Fruit fly (Drosophila melanogaster) whole organism, embryonic: ENCODE measurements around the gene Pgant8.
A peak's percentile ranks its signal among the peaks of the same experiment; 100 is the strongest.

ENCODE experiments used
- CG1024 ChIP-seq: fragments of 200-800 bp; sonication (Bioruptor generic); IDR thresholded peaks from 2 replicates; pipeline ENCODE4 v1.3.6; 2022; ENCODE audit warnings: missing biosample characterization, missing genetic modification characterization
- CG10321 ChIP-seq: fragments of 200-800 bp; sonication (Bioruptor generic); IDR thresholded peaks from 2 replicates; pipeline ENCODE4 v1.3.6; 2022; ENCODE audit warnings: missing biosample characterization, missing genetic modification characterization
- CG11504 ChIP-seq: fragments of 200-800 bp; sonication (Bioruptor generic); optimal IDR thresholded peaks from 3 replicates; lab custom pipeline; 2019; ENCODE audit warnings: missing biosample characterization, mild to moderate bottlenecking, missing genetic modification characterization, moderate library complexity
- CG12155 ChIP-seq: fragments of 200-800 bp; sonication (Bioruptor generic); optimal IDR thresholded peaks from 3 replicates; lab custom pipeline; 2016; ENCODE audit warnings: missing biosample characterization, missing genetic modification characterization
- CG12391 ChIP-seq: fragments of 200-800 bp; sonication (Bioruptor generic); optimal IDR thresholded peaks from 3 replicates; lab custom pipeline; 2018; ENCODE audit warnings: missing biosample characterization, mild to moderate bottlenecking, missing genetic modification characterization, moderate library complexity
- CG12769 ChIP-seq: fragments of 200-800 bp; sonication (Bioruptor generic); optimal IDR thresholded peaks from 2 replicates; lab custom pipeline; 2019; ENCODE audit warnings: missing biosample characterization, mild to moderate bottlenecking, missing genetic modification characterization, moderate library complexity
- CG13123 ChIP-seq: fragments of 200-800 bp; sonication (Bioruptor generic); optimal IDR thresholded peaks from 2 replicates; lab custom pipeline; 2016; ENCODE audit warnings: missing biosample characterization, missing genetic modification characterization
- CG16863 ChIP-seq: fragments of 200-800 bp; sonication (Bioruptor generic); optimal IDR thresholded peaks from 3 replicates; lab custom pipeline; 2016; ENCODE audit warnings: missing biosample characterization, missing genetic modification characterization
- CG17359 ChIP-seq: fragments of 200-800 bp; sonication (Bioruptor generic); optimal IDR thresholded peaks from 3 replicates; lab custom pipeline; 2018; ENCODE audit warnings: missing biosample characterization, mild to moderate bottlenecking, missing genetic modification characterization, moderate library complexity
- CG1792 ChIP-seq: fragments of 200-800 bp; sonication (Bioruptor generic); optimal IDR thresholded peaks from 2 replicates; lab custom pipeline; 2016; ENCODE audit warnings: missing biosample characterization, missing genetic modification characterization
- CG18011 ChIP-seq: fragments of 200-800 bp; sonication (Bioruptor generic); optimal IDR thresholded peaks from 2 replicates; lab custom pipeline; 2017; ENCODE audit warnings: missing biosample characterization, missing genetic modification characterization, mild to moderate bottlenecking, moderate library complexity, missing genotype
- CG18262 ChIP-seq: fragments of 200-800 bp; optimal IDR thresholded peaks from 3 replicates; lab custom pipeline; 2019; ENCODE audit warnings: missing biosample characterization, mild to moderate bottlenecking, missing genetic modification characterization, moderate library complexity
- CG18599 ChIP-seq: fragments of 200-800 bp; sonication (Bioruptor generic); optimal IDR thresholded peaks from 3 replicates; lab custom pipeline; 2017; ENCODE audit warnings: missing biosample characterization, missing genetic modification characterization, mild to moderate bottlenecking, moderate library complexity, missing genetic modification reagents
- CG2120 ChIP-seq: fragments of 200-800 bp; sonication (Bioruptor generic); optimal IDR thresholded peaks from 3 replicates; lab custom pipeline; 2016; ENCODE audit warnings: missing biosample characterization, missing genetic modification characterization
- CG2889 ChIP-seq: fragments of 200-800 bp; sonication (Bioruptor generic); IDR thresholded peaks from 3 replicates; pipeline ENCODE4 v1.3.6; 2022; ENCODE audit warnings: missing biosample characterization, missing genetic modification characterization
- CG30403 ChIP-seq: fragments of 200-800 bp; sonication (Bioruptor generic); optimal IDR thresholded peaks from 3 replicates; lab custom pipeline; 2016; ENCODE audit warnings: missing biosample characterization, missing genetic modification characterization
- CG4707 ChIP-seq: fragments of 200-800 bp; sonication (Bioruptor generic); optimal IDR thresholded peaks from 2 replicates; lab custom pipeline; 2018; ENCODE audit warnings: missing biosample characterization, mild to moderate bottlenecking, missing genetic modification characterization, moderate library complexity
- CG9215 ChIP-seq: fragments of 200-800 bp; sonication (Bioruptor generic); IDR thresholded peaks from 2 replicates; pipeline ENCODE4 v1.3.6; 2022; ENCODE audit warnings: missing biosample characterization, missing genetic modification characterization
- Dad ChIP-seq: fragments of 200-800 bp; sonication (Bioruptor generic); optimal IDR thresholded peaks from 3 replicates; lab custom pipeline; 2016; ENCODE audit warnings: missing biosample characterization, missing genetic modification characterization
- H2.0 ChIP-seq: fragments of 200-800 bp; sonication (Bioruptor generic); IDR thresholded peaks from 2 replicates; pipeline ENCODE4 v1.3.6; 2022; ENCODE audit warnings: missing biosample characterization, missing genetic modification characterization
- MTF-1 ChIP-seq: fragments of 200-800 bp; sonication (Bioruptor generic); optimal IDR thresholded peaks from 2 replicates; lab custom pipeline; 2018; ENCODE audit warnings: missing biosample characterization, mild to moderate bottlenecking, missing genetic modification characterization, borderline replicate concordance
- Oli ChIP-seq: fragments of 200-800 bp; sonication (Bioruptor generic); optimal IDR thresholded peaks from 2 replicates; lab custom pipeline; 2018; ENCODE audit warnings: missing biosample characterization, mild to moderate bottlenecking, missing genetic modification characterization, moderate library complexity
- Ptx1 ChIP-seq: fragments of 200-800 bp; sonication (Bioruptor generic); IDR thresholded peaks from 2 replicates; pipeline ENCODE4 v1.3.6; 2022; ENCODE audit warnings: missing biosample characterization, missing genetic modification characterization
- Six4 ChIP-seq: fragments of 200-800 bp; sonication (Bioruptor generic); optimal IDR thresholded peaks from 2 replicates; lab custom pipeline; 2016; ENCODE audit warnings: missing biosample characterization, missing genetic modification characterization
- Spps ChIP-seq: fragments of 200-800 bp; sonication (Bioruptor generic); optimal IDR thresholded peaks from 2 replicates; lab custom pipeline; 2018; ENCODE audit warnings: missing biosample characterization, mild to moderate bottlenecking, missing genetic modification characterization
- ara ChIP-seq: fragments of 200-800 bp; sonication (Bioruptor generic); IDR thresholded peaks from 2 replicates; pipeline ENCODE4 v1.3.6; 2022; ENCODE audit warnings: missing biosample characterization, missing genetic modification characterization
- fd96Cb ChIP-seq: fragments of 200-800 bp; sonication (Bioruptor generic); optimal IDR thresholded peaks from 2 replicates; lab custom pipeline; 2018; ENCODE audit warnings: missing biosample characterization, mild to moderate bottlenecking, missing genetic modification characterization, moderate library complexity
- gsb-n ChIP-seq: fragments of 200-800 bp; sonication (Bioruptor generic); optimal IDR thresholded peaks from 3 replicates; lab custom pipeline; 2018; ENCODE audit warnings: missing biosample characterization, mild to moderate bottlenecking, missing genetic modification characterization
- her ChIP-seq: fragments of 200-800 bp; sonication (Bioruptor generic); optimal IDR thresholded peaks from 2 replicates; lab custom pipeline; 2016; ENCODE audit warnings: missing biosample characterization, missing genetic modification characterization
- lilli ChIP-seq: fragments of 200-800 bp; sonication (Bioruptor generic); optimal IDR thresholded peaks from 3 replicates; lab custom pipeline; 2016; ENCODE audit warnings: missing biosample characterization, missing genetic modification characterization
- nau ChIP-seq: fragments of 200-800 bp; sonication (Bioruptor generic); optimal IDR thresholded peaks from 3 replicates; lab custom pipeline; 2017; ENCODE audit warnings: missing biosample characterization, mild to moderate bottlenecking, missing genetic modification characterization, missing genetic modification reagents
- pzg ChIP-seq: fragments of 200-800 bp; sonication (Bioruptor generic); optimal IDR thresholded peaks from 3 replicates; lab custom pipeline; 2018; ENCODE audit warnings: missing biosample characterization, mild to moderate bottlenecking, missing genetic modification characterization, moderate library complexity
- row ChIP-seq: fragments of 200-800 bp; sonication (Bioruptor generic); IDR thresholded peaks from 3 replicates; pipeline ENCODE4 v1.3.6; 2022; ENCODE audit warnings: missing biosample characterization, missing genetic modification characterization
- sens ChIP-seq: fragments of 200-800 bp; sonication (Bioruptor generic); peaks from one replicate; lab custom pipeline; 2016; ENCODE audit warnings: missing biosample characterization, missing genetic modification characterization
- seq ChIP-seq: fragments of 200-800 bp; sonication (Bioruptor generic); IDR thresholded peaks from 2 replicates; pipeline ENCODE4 v1.3.6; 2022; ENCODE audit warnings: missing biosample characterization, missing genetic modification characterization
- sqz ChIP-seq: fragments of 200-800 bp; sonication (Bioruptor generic); optimal IDR thresholded peaks from 3 replicates; lab custom pipeline; 2018; ENCODE audit warnings: missing biosample characterization, mild to moderate bottlenecking, missing genetic modification characterization
- ttk ChIP-seq: fragments of 200-800 bp; sonication (Bioruptor generic); IDR thresholded peaks from 2 replicates; pipeline ENCODE4 v2.1.2; 2022; ENCODE audit warnings: missing biosample characterization, missing genetic modification characterization
- z ChIP-seq: fragments of 200-800 bp; sonication (Bioruptor generic); IDR thresholded peaks from 3 replicates; pipeline ENCODE4 v1.3.6; 2022; ENCODE audit warnings: missing biosample characterization, missing genetic modification characterization
- zfh1 ChIP-seq: fragments of 200-800 bp; sonication (Bioruptor generic); IDR thresholded peaks from 3 replicates; pipeline ENCODE4 v1.3.6; 2022; ENCODE audit warnings: missing biosample characterization, missing genetic modification characterization

The Pgant8 gene

dm6 chr3L:15690711-15691591, 7.3 kb downstream of the Pgant8 start (continued):
- peak; percentile 58 for TF ChIP-seq CG18599 (GFP tag; lab: Kevin White, UChicago)
- TF ChIP-seq CG1024: peak; percentile 31; the same call in 1 of the 2 replicates
- TF ChIP-seq Oli: peak; percentile 33
- peak; percentile 62 for TF ChIP-seq CG11504 (tag; lab: Kevin White, UChicago)
- TF ChIP-seq gsb-n (tag; lab: Kevin White, UChicago): peak; percentile 31
- TF ChIP-seq CG4707 (GFP tag; lab: Kevin White, UChicago): no peak
- peak; percentile 53 for TF ChIP-seq CG30403 (GFP tag; lab: Kevin White, UChicago)
- TF ChIP-seq CG16863 (GFP tag; lab: Kevin White, UChicago): no peak
- TF ChIP-seq CG1792 (GFP tag; lab: Kevin White, UChicago): peak; percentile 56
- peak; percentile 12 for TF ChIP-seq nau (GFP tag; lab: Kevin White, UChicago)
- TF ChIP-seq CG18262 (tag; lab: Kevin White, UChicago): peak; percentile 71
- peak; percentile 0 for TF ChIP-seq CG2120 (GFP tag; lab: Kevin White, UChicago)
- no peak for TF ChIP-seq pzg (GFP tag; lab: Kevin White, UChicago)
- TF ChIP-seq CG18011 (GFP tag; lab: Kevin White, UChicago): no peak
- TF ChIP-seq CG13123: no peak
- TF ChIP-seq CG10321 (GFP tag; lab: Robert Waterston, UW): no peak
- TF ChIP-seq fd96Cb (tag; lab: Kevin White, UChicago): peak; percentile 77
- TF ChIP-seq Dad (GFP tag; lab: Kevin White, UChicago): no peak
- TF ChIP-seq Spps (tag; lab: Kevin White, UChicago): peak; percentile 12
- no peak for TF ChIP-seq ara
- no peak for TF ChIP-seq CG12155 (GFP tag; lab: Kevin White, UChicago)
- TF ChIP-seq zfh1 (GFP tag; lab: Robert Waterston, UW): peak; percentile 47; the same call in 2 of the 3 replicates
- TF ChIP-seq seq (GFP tag; lab: Robert Waterston, UW): no peak
- peak; percentile 52; the same call in 2 of the 3 replicates for TF ChIP-seq z
- peak; percentile 59 for TF ChIP-seq CG12391 (tag; lab: Kevin White, UChicago)
- TF ChIP-seq sqz: no peak
- TF ChIP-seq ttk (GFP tag; lab: Robert Waterston, UW): peak; percentile 14; the same call in 1 of the 2 replicates
- TF ChIP-seq H2.0 (GFP tag; lab: Robert Waterston, UW): no peak
- TF ChIP-seq MTF-1: no peak

DNA sequence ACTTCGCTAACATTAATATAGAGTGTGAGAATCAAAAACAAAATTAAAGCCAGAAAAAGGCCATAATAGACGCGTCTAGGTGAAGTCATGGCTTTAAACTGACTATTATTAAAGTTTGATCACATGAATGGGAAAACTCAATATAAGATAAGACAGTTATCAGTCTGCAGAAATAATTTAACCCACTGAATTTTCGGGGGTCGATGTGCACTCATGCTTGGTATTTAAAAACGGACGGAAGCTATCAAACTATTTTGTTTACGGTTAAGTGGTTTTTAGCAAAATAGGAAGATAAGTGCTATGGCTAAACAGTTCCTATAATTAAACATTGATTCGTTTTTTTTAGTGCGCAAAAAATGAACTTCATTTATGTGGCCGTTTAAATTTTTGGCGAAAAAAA, 8.3 kb downstream of the Pgant8 start, which contains the start of gene CG34451:
TSS of gene CG34451 (minus strand) at position 101 of the 400 bp plus-strand sequence.
- no peak for TF ChIP-seq lilli (GFP tag; lab: Kevin White, UChicago)
- no peak for TF ChIP-seq CG2889 (GFP tag; lab: Robert Waterston, UW)
- peak; percentile 11 for TF ChIP-seq sens (GFP tag; lab: Kevin White, UChicago)
- TF ChIP-seq her (GFP tag; lab: Kevin White, UChicago): no peak
- 0 out of 3 replicates have a peak, but pooled peaks have one; percentile 6 for TF ChIP-seq row (GFP tag; lab: Robert Waterston, UW)
- TF ChIP-seq CG17359 (tag; lab: Kevin White, UChicago): no peak
- no peak for TF ChIP-seq Six4
- no peak for TF ChIP-seq Ptx1 (GFP tag; lab: Robert Waterston, UW)
- no peak for TF ChIP-seq CG12769 (tag; lab: Kevin White, UChicago)
- TF ChIP-seq CG9215 (GFP tag; lab: Robert Waterston, UW): no peak
